Worm (Caenorhabditis elegans): ENCODE data around the gene Y59A8B.24.

Y59A8B.24 gene

ce11 chrV:17945460-17945859 is 6.3 kb upstream of the Y59A8B.24 start:
- TF ChIP-seq him-1 (tag; optimal IDR thresholded peaks at IDR 0.05) (no peak), dao-5 (tag; optimal IDR thresholded peaks at IDR 0.05) (no peak), W03F9.2 (tag; optimal IDR thresholded peaks at IDR 0.05) (no peak)

DNA sequence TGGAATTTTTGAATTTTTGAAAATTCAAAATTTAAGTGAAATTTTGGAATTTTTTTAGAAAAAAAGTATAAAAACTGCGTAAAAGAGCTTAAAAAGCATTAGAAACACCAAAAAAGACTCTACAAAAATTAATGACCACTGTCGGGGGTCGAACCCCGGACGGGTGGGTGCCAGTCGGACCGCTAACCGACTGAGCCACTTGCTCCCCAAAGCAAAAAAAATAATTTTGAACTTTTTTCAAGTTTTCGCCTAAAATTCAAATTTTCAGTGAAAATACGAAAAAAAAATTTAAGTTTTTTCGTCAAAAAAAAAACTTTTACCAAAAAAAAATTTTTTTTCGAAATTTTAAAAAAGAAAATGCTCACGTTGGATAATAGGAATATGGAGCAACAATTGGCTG is 4.5 kb upstream of the Y59A8B.24 start:
- TF ChIP-seq dao-5 (tag; optimal IDR thresholded peaks at IDR 0.05) (no peak), him-1 (tag; optimal IDR thresholded peaks at IDR 0.05) (no peak), W03F9.2 (tag; optimal IDR thresholded peaks at IDR 0.05) (no peak)

DNA sequence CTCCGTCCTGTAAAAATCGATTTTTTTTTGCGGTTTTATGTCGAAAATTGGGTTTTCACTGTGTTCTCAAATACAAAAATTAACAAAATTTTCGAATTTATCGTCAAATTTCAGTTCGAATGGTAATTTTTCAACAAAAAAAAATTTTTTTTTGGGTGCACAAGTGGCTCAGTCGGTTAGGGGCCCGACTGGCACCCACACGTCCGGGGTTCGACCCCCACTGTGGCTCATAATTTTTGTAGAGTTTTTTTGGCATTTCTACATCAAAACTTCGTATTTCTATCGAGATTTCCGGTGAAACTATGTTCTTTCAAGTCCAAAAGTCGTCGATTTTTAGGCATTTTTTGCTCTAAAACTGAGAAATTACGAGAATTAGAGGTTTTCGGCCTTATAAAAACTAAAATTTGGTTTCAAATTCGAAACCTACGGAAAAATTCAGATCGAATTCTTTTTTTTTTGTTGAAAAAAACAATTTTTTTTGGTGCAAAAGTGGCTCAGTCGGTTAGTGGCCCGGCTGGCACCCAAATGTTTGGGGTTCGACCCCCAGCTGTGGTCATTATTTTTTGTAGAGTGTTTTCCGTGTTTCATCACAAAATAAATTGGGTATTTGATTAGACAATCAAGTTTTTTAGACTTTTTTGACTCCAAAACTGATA is 3.6 kb upstream of the Y59A8B.24 start:
- no peak for TF ChIP-seq W03F9.2 (tag; optimal IDR thresholded peaks at IDR 0.05)
- no peak for TF ChIP-seq dao-5 (tag; optimal IDR thresholded peaks at IDR 0.05)
- no peak for TF ChIP-seq him-1 (tag; optimal IDR thresholded peaks at IDR 0.05)

ce11 chrV:17949093-17949492 is 2.7 kb upstream of the Y59A8B.24 start, which contains the start of gene dpy-21:
Gene dpy-21 (minus strand): TSS chrV:17949193.
- TF ChIP-seq him-1 (tag; optimal IDR thresholded peaks at IDR 0.05): no peak
- no peak for TF ChIP-seq dao-5 (tag; optimal IDR thresholded peaks at IDR 0.05)
- no peak for TF ChIP-seq W03F9.2 (tag; optimal IDR thresholded peaks at IDR 0.05)

- no peak for TF ChIP-seq W03F9.2 (tag; optimal IDR thresholded peaks at IDR 0.05)
- no peak for TF ChIP-seq him-1 (tag; optimal IDR thresholded peaks at IDR 0.05)
- no peak for TF ChIP-seq dao-5 (tag; optimal IDR thresholded peaks at IDR 0.05)
Measured at ce11 chrV:17952280-17952679, 531 bp downstream of the Y59A8B.24 start.

ce11 chrV:17956109-17956508 is 4.4 kb downstream of the Y59A8B.24 start:
- TF ChIP-seq him-1 (tag; optimal IDR thresholded peaks at IDR 0.05): no peak
- TF ChIP-seq W03F9.2 (tag; optimal IDR thresholded peaks at IDR 0.05): no peak
- TF ChIP-seq dao-5 (tag; optimal IDR thresholded peaks at IDR 0.05): no peak

ce11 chrV:17962500-17962899 is 10.8 kb downstream of the Y59A8B.24 start:
- no peak for TF ChIP-seq dao-5 (tag; optimal IDR thresholded peaks at IDR 0.05)
- no peak for TF ChIP-seq W03F9.2 (tag; optimal IDR thresholded peaks at IDR 0.05)
- TF ChIP-seq him-1 (tag; optimal IDR thresholded peaks at IDR 0.05): no peak

- TF ChIP-seq W03F9.2 (tag; optimal IDR thresholded peaks at IDR 0.05): no peak
- no peak for TF ChIP-seq him-1 (tag; optimal IDR thresholded peaks at IDR 0.05)
- no peak for TF ChIP-seq dao-5 (tag; optimal IDR thresholded peaks at IDR 0.05)
Measured at ce11 chrV:17966747-17967146, 15.0 kb downstream of the Y59A8B.24 start, which contains the start of gene gck-3. Gene gck-3 (minus strand): TSS chrV:17966847.

DNA sequence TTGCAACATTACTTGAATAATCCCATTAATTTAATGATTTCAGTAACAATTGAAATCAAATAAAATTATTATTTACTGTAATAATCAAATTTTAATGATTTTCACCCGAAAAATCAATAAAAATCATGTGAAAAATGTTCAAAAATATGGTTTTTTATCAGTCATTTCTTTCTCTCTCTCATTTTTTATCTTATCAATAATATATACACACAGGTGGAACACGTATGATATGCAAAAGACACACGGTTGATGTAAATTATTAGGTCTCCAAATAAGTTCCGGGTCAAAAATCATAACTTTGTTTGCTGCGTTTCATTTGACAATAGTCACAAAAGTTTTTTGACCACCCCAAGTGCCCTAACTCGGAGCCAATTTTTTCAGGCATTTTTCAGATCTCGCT is 26.5 kb downstream of the Y59A8B.24 start:
- TF ChIP-seq him-1 (tag; optimal IDR thresholded peaks at IDR 0.05) (no peak), W03F9.2 (tag; optimal IDR thresholded peaks at IDR 0.05) (no peak), dao-5 (tag; optimal IDR thresholded peaks at IDR 0.05) (no peak)

- TF ChIP-seq dao-5 (tag; optimal IDR thresholded peaks at IDR 0.05) (no peak), W03F9.2 (tag; optimal IDR thresholded peaks at IDR 0.05) (no peak), him-1 (tag; optimal IDR thresholded peaks at IDR 0.05) (no peak)
Measured at ce11 chrV:17979789-17980188, 28.0 kb downstream of the Y59A8B.24 start, which contains the start of gene snx-6. Gene snx-6 (minus strand): TSS chrV:17980082.

DNA sequence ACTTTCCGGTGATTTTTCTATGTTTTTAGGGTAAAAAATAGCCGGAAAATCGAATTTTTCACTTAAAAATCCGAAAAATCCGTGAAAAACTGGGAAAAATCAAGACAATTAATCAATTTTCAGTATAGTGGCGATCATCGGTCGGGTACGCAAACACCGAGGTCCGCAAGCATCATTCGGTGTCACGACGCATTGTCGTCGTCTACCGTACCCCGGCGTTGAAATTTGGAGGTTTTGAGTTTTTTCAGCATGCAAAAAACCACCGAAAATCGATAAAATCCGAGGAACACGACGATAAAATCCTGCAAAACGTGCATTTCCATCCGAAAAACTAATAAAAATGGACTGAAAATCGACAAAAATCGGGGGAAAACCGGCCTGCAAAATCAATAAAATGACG is 30.0 kb downstream of the Y59A8B.24 start:
- TF ChIP-seq dao-5 (tag; optimal IDR thresholded peaks at IDR 0.05) (no peak), W03F9.2 (tag; optimal IDR thresholded peaks at IDR 0.05) (no peak), him-1 (tag; optimal IDR thresholded peaks at IDR 0.05) (no peak)

DNA sequence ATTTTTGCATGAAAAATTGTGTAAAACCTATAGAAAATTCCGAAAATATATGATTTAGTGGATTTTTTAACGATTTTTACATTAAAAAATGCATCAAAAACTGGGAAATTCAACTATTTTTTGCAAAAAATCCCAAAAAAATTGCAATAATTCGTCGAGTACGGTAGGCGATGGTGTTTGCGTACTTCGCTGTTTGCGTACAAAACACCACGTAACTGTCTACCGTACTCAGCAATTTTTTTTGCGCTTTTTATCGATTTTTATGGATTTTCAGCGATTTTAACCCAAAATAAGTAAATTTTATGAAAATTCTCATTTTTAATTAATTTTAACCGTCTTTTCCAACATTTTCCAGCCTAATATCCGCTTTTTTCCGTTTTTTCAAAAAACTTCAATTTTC is 31.2 kb downstream of the Y59A8B.24 start:
- no peak for TF ChIP-seq W03F9.2 (tag; optimal IDR thresholded peaks at IDR 0.05)
- TF ChIP-seq dao-5 (tag; optimal IDR thresholded peaks at IDR 0.05): no peak
- TF ChIP-seq him-1 (tag; optimal IDR thresholded peaks at IDR 0.05): no peak

ce11 chrV:17985960-17986359 is 34.2 kb downstream of the Y59A8B.24 start, which contains the start of gene Y59A8B.21:
Gene Y59A8B.21 (plus strand): TSS chrV:17986260.
- TF ChIP-seq him-1 (tag; optimal IDR thresholded peaks at IDR 0.05): no peak

- TF ChIP-seq W03F9.2 (tag; optimal IDR thresholded peaks at IDR 0.05) (no peak), him-1 (tag; optimal IDR thresholded peaks at IDR 0.05) (no peak), dao-5 (tag; optimal IDR thresholded peaks at IDR 0.05) (no peak)
Measured at ce11 chrV:18001268-18001667, 49.5 kb downstream of the Y59A8B.24 start, which contains the start of gene lon-8. Gene lon-8 (minus strand): TSS chrV:18001368.

Measured in whole organism, L4/young adult.